Worm (Caenorhabditis elegans): ENCODE results near the gene W01C8.1.

Gene W01C8.1

DNA sequence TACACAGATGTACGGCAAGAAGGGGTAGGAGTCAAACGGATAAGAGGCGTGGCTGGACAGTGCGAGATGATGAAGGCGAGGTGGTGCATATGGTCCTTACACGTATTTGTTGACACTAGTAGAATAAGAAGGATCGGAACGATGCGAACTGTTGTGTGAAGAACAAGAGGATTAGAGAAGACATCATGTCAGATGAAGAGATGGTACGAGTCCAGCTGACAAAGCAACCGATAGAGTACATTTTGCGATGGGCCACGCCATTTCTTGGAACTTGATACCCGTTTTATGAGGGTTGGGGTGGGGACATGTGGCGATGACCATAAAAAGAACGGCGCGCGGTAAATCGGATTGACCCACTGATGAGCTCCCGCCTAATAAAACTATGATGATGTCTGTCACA, 6.2 kb downstream of the W01C8.1 start:
- TF ChIP-seq R02D3.7 (tag; optimal IDR thresholded peaks at IDR 0.05), result no peak
- TF ChIP-seq nfya-1 (tag; optimal IDR thresholded peaks at IDR 0.05; ENCODE audit: insufficient read depth), result no peak
- no peak for TF ChIP-seq nhr-12 (tag; optimal IDR thresholded peaks at IDR 0.05)
- TF ChIP-seq nhr-11 (tag; optimal IDR thresholded peaks at IDR 0.05), result no peak
- TF ChIP-seq lin-15B (tag; optimal IDR thresholded peaks at IDR 0.05), result no peak
- TF ChIP-seq skn-1 (tag; optimal IDR thresholded peaks at IDR 0.05), result no peak
- no peak for TF ChIP-seq nhr-67 (tag; optimal IDR thresholded peaks at IDR 0.05)
- TF ChIP-seq unc-39 (tag; optimal IDR thresholded peaks at IDR 0.05), result no peak
- TF ChIP-seq mdl-1 (tag; optimal IDR thresholded peaks at IDR 0.05), result no peak
- TF ChIP-seq ztf-4 (tag; optimal IDR thresholded peaks at IDR 0.05), result no peak
- no peak for TF ChIP-seq egl-5 (tag; optimal IDR thresholded peaks at IDR 0.05)
- no peak for TF ChIP-seq snpc-4 (tag; optimal IDR thresholded peaks at IDR 0.05)
- no peak for TF ChIP-seq lsy-12 (tag; optimal IDR thresholded peaks at IDR 0.05)
- no peak for TF ChIP-seq unc-62 (GFP tag; optimal IDR thresholded peaks at IDR 0.05)
- no peak for TF ChIP-seq daf-12 (tag; optimal IDR thresholded peaks at IDR 0.05)
- TF ChIP-seq aly-2 (tag; optimal IDR thresholded peaks at IDR 0.05), result no peak
- no peak for TF ChIP-seq ceh-82 (tag; optimal IDR thresholded peaks at IDR 0.05)

DNA sequence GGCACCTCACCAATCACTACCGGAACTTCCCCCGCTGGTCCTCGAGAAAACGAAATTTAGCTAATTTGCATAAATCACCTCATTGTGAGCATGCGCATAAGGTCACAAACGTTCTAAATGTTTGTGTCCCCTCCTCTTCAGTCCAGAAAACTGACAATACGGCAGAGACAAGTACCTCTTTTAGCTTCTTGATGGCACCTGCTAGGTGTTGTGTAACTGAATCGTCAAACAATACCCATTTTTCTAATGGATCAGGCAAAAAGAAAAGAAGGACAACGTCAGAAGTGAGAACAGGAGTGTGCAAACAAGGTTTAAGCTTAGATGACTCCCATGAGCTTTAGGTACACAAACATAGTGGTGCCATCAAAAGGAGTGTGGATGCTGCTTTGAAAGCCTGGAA, 7.4 kb downstream of the W01C8.1 start:
- TF ChIP-seq fos-1 (tag; optimal IDR thresholded peaks at IDR 0.05) (no peak), ztf-4 (tag; optimal IDR thresholded peaks at IDR 0.05) (no peak), tbx-2 (tag; optimal IDR thresholded peaks at IDR 0.05) (no peak), mdl-1 (tag; optimal IDR thresholded peaks at IDR 0.05) (no peak), fkh-2 (tag; optimal IDR thresholded peaks at IDR 0.05) (no peak), skn-1 (tag; optimal IDR thresholded peaks at IDR 0.05) (no peak), nfya-1 (tag; optimal IDR thresholded peaks at IDR 0.05; ENCODE audit: insufficient read depth) (no peak)

ce11 chrX:5707809-5708208, 15.6 kb downstream of the W01C8.1 start:
- peak; percentile 10 for TF ChIP-seq elt-2 (tag; optimal IDR thresholded peaks at IDR 0.05)
- peak; percentile 30 for TF ChIP-seq pha-4 (tag; optimal IDR thresholded peaks at IDR 0.05)
- peak; percentile 79 for TF ChIP-seq hmg-11 (tag; optimal IDR thresholded peaks at IDR 0.05)
- TF ChIP-seq nhr-12 (tag; optimal IDR thresholded peaks at IDR 0.05), result no peak
- TF ChIP-seq nhr-23 (tag; optimal IDR thresholded peaks at IDR 0.05), result no peak
- TF ChIP-seq nfya-1 (tag; optimal IDR thresholded peaks at IDR 0.05; ENCODE audit: insufficient read depth), result peak; percentile 29
- TF ChIP-seq sea-2 (GFP tag; optimal IDR thresholded peaks at IDR 0.05), result peak; percentile 37
- peak; percentile 71 for TF ChIP-seq nhr-43 (tag; optimal IDR thresholded peaks at IDR 0.05; ENCODE audit: poor library complexity, severe bottlenecking)
- peak; percentile 54 for TF ChIP-seq egl-27 (tag; optimal IDR thresholded peaks at IDR 0.05)
- no peak for TF ChIP-seq ZK546.5 (tag; optimal IDR thresholded peaks at IDR 0.05)
- no peak for TF ChIP-seq ztf-4 (tag; optimal IDR thresholded peaks at IDR 0.05)
- TF ChIP-seq fkh-2 (tag; optimal IDR thresholded peaks at IDR 0.05), result no peak
- TF ChIP-seq nhr-25 (tag; optimal IDR thresholded peaks at IDR 0.05), result no peak
- peak; percentile 41 for TF ChIP-seq ceh-82 (tag; optimal IDR thresholded peaks at IDR 0.05)
- peak; percentile 48 for TF ChIP-seq tbx-2 (tag; optimal IDR thresholded peaks at IDR 0.05)
- TF ChIP-seq lsy-12 (tag; optimal IDR thresholded peaks at IDR 0.05), result peak; percentile 39
- no peak for TF ChIP-seq daf-12 (tag; optimal IDR thresholded peaks at IDR 0.05)
- TF ChIP-seq jun-1 (tag; optimal IDR thresholded peaks at IDR 0.05), result no peak

DNA sequence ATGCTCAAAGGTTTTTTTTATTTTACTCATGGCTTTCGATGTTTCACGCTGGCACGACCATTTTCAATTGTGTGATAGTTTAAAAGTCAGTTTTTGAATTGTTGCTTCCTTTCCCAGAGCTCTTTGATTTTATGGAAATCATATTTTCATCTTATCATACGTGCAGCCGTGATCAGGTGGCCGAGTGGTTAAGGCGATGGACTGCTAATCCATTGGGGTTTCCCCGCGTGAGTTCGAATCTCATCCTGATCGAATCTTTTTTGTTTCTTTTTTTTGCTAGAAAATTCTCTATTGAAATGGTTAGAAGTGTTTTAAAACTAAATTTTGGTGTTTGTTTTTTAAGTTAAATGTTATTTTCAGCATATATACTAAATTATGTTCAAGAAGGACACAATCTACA, 17.0 kb downstream of the W01C8.1 start:
- TF ChIP-seq elt-2 (tag; optimal IDR thresholded peaks at IDR 0.05), result peak; percentile 3
- no peak for TF ChIP-seq unc-62 (GFP tag; optimal IDR thresholded peaks at IDR 0.05)

- TF ChIP-seq skn-1 (tag; optimal IDR thresholded peaks at IDR 0.05) (no peak), nfya-1 (tag; optimal IDR thresholded peaks at IDR 0.05; ENCODE audit: insufficient read depth) (no peak), fkh-2 (tag; optimal IDR thresholded peaks at IDR 0.05) (no peak), nhr-25 (tag; optimal IDR thresholded peaks at IDR 0.05) (no peak), ztf-4 (tag; optimal IDR thresholded peaks at IDR 0.05) (no peak), egl-27 (tag; optimal IDR thresholded peaks at IDR 0.05) (no peak), nhr-12 (tag; optimal IDR thresholded peaks at IDR 0.05) (no peak), ZK546.5 (tag; optimal IDR thresholded peaks at IDR 0.05) (no peak), sea-2 (GFP tag; optimal IDR thresholded peaks at IDR 0.05) (no peak), hmg-11 (tag; optimal IDR thresholded peaks at IDR 0.05) (no peak), fkh-10 (GFP tag; optimal IDR thresholded peaks at IDR 0.05) (no peak), R02D3.7 (tag; optimal IDR thresholded peaks at IDR 0.05) (no peak), tbx-2 (tag; optimal IDR thresholded peaks at IDR 0.05) (no peak), lin-39 (tag; optimal IDR thresholded peaks at IDR 0.05) (no peak), nhr-237 (tag; optimal IDR thresholded peaks at IDR 0.05) (no peak), mdl-1 (tag; optimal IDR thresholded peaks at IDR 0.05) (no peak), unc-39 (tag; optimal IDR thresholded peaks at IDR 0.05) (no peak), ceh-28 (tag; optimal IDR thresholded peaks at IDR 0.05) (no peak)
These were observed 18.4 kb downstream of the W01C8.1 start, which contains the start of gene cat-1 for ce11 chrX:5710637-5711036. cat-1 (minus strand) TSS chrX:5710737.
